Worm (Caenorhabditis elegans): ENCODE measurements around the gene ccdc-12.

The ccdc-12 gene

ce11 chrIV:2470114-2470513, 24.9 kb downstream of the ccdc-12 start, which contains the start of gene ilys-1:
ilys-1 (plus strand) TSS chrIV:2470414.
- TF ChIP-seq unc-30 (tag; optimal IDR thresholded peaks at IDR 0.05) (no peak), skn-1 (tag; optimal IDR thresholded peaks at IDR 0.05) (no peak), sptf-1 (tag; optimal IDR thresholded peaks at IDR 0.05) (no peak), ztf-11 (tag; optimal IDR thresholded peaks at IDR 0.05) (no peak), snu-23 (GFP tag; optimal IDR thresholded peaks at IDR 0.05) (no peak), mep-1 (tag; optimal IDR thresholded peaks at IDR 0.05) (no peak), F16B12.6 (tag; optimal IDR thresholded peaks at IDR 0.05) (no peak), nhr-20 (tag; optimal IDR thresholded peaks at IDR 0.05) (no peak), nhr-76 (tag; optimal IDR thresholded peaks at IDR 0.05) (no peak), hpl-2 (GFP tag; optimal IDR thresholded peaks at IDR 0.05) (no peak), zip-4 (GFP tag; optimal IDR thresholded peaks at IDR 0.05) (no peak), nhr-90 (tag; optimal IDR thresholded peaks at IDR 0.05; ENCODE audit: poor library complexity) (no peak), C16A3.4 (tag; optimal IDR thresholded peaks at IDR 0.05) (no peak), mdl-1 (tag; optimal IDR thresholded peaks at IDR 0.05) (no peak)

- TF ChIP-seq alr-1 (tag; optimal IDR thresholded peaks at IDR 0.05; ENCODE audit: borderline replicate concordance) (no peak), sup-37 (GFP tag; optimal IDR thresholded peaks at IDR 0.05) (no peak), pax-3 (tag; optimal IDR thresholded peaks at IDR 0.05) (no peak)
These were observed 27.6 kb downstream of the ccdc-12 start, which contains the start of gene ilys-2 for ce11 chrIV:2467378-2467777. ilys-2 (plus strand) TSS chrIV:2467678.

- TF ChIP-seq nhr-85 (tag) (no peak), efl-1 (optimal IDR thresholded peaks at IDR 0.05) (no peak), efl-1 (GFP tag; optimal IDR thresholded peaks at IDR 0.05 in 1 of 2) (peak in 1 of 2 experiments; percentile 63), elt-2 (tag; optimal IDR thresholded peaks at IDR 0.05) (peak; percentile 36), nhr-20 (tag; optimal IDR thresholded peaks at IDR 0.05) (peak; percentile 48)
These were observed 28.7 kb downstream of the ccdc-12 start for ce11 chrIV:2466249-2466648.

ce11 chrIV:2464156-2464555, 30.8 kb downstream of the ccdc-12 start, which contains the start of gene ilys-3:
ilys-3 (plus strand) TSS chrIV:2464456.
- TF ChIP-seq C04F5.9 (tag; optimal IDR thresholded peaks at IDR 0.05) (no peak), nhr-77 (tag; optimal IDR thresholded peaks at IDR 0.05) (no peak), ets-5 (GFP tag; IDR thresholded peaks at IDR 0.05) (no peak), rnt-1 (tag; optimal IDR thresholded peaks at IDR 0.05) (no peak), snu-23 (GFP tag; optimal IDR thresholded peaks at IDR 0.05) (no peak), fkh-10 (GFP tag; optimal IDR thresholded peaks at IDR 0.05) (no peak), elt-3 (tag; optimal IDR thresholded peaks at IDR 0.05) (no peak), ceh-82 (tag; optimal IDR thresholded peaks at IDR 0.05) (no peak), unc-86 (tag; optimal IDR thresholded peaks at IDR 0.05) (no peak), hlh-4 (tag; optimal IDR thresholded peaks at IDR 0.05) (no peak), jun-1 (tag; optimal IDR thresholded peaks at IDR 0.05) (no peak), ceh-8 (GFP tag; optimal IDR thresholded peaks at IDR 0.05) (no peak), fkh-8 (tag; optimal IDR thresholded peaks at IDR 0.05) (no peak), lin-13 (GFP tag; optimal IDR thresholded peaks at IDR 0.05) (no peak), swsn-7 (tag; optimal IDR thresholded peaks at IDR 0.05) (no peak), mab-9 (GFP tag; IDR thresholded peaks at IDR 0.05) (no peak)

ce11 chrIV:2463311-2463710, 31.7 kb downstream of the ccdc-12 start, which contains the start of gene cdh-10:
cdh-10 (minus strand) TSS chrIV:2463369.
- TF ChIP-seq nhr-84 (tag; optimal IDR thresholded peaks at IDR 0.05): no peak
- TF ChIP-seq nhr-90 (tag; optimal IDR thresholded peaks at IDR 0.05; ENCODE audit: poor library complexity): no peak
- no peak for TF ChIP-seq lsy-2 (tag; optimal IDR thresholded peaks at IDR 0.05)
- TF ChIP-seq efl-3 (GFP tag; optimal IDR thresholded peaks at IDR 0.05): no peak
- TF ChIP-seq nhr-76 (tag; optimal IDR thresholded peaks at IDR 0.05): no peak
- TF ChIP-seq lir-3 (tag; optimal IDR thresholded peaks at IDR 0.05; ENCODE audit: poor library complexity): no peak
- TF ChIP-seq nhr-85 (tag): peak; percentile 60
- no peak for TF ChIP-seq lin-15B (tag; optimal IDR thresholded peaks at IDR 0.05)
- no peak for TF ChIP-seq pag-3 (tag; optimal IDR thresholded peaks at IDR 0.05; ENCODE audit: borderline replicate concordance, insufficient read depth)
- no peak for TF ChIP-seq C16A3.4 (tag; optimal IDR thresholded peaks at IDR 0.05)
- TF ChIP-seq blmp-1 (tag; optimal IDR thresholded peaks at IDR 0.05): peak; percentile 66
